Fruit fly (Drosophila melanogaster) S2 (cell line): ENCODE results near the gene MED18.

Experiments
- CG8478 ChIP-seq: fragments of >200 bp; optimal IDR thresholded peaks from 2 replicates; lab custom pipeline; 2018
- CTCF ChIP-seq, 2 experiments: fragments of >200 bp; optimal IDR thresholded peaks; 2 replicates each; lab custom pipeline; 2018

Gene MED18

DNA sequence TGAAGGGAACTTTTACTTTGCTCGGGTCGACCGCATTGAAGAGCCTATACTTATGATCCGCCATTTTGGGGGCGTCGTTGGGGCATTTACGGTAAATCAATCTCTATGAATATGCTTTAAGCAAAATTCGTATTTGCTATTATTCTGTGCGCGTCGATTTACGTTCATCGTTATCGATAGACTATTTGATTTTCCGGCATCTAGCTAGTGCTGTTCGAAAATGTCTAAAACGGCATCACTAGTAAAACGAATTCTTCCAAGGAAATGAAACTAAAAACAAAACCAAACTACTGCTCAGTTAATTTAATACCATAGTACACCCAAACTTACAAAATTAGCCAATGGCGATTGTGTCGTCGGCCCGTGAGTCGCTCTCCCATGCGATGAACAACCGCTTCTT, at the start of gene MED18, which contains the start of gene Gcna:
TSS of gene MED18 (plus strand) at position 237 of the 400 bp plus-strand sequence.
TSS of gene Gcna (minus strand) at position 163 of the 400 bp plus-strand sequence.
- TF ChIP-seq CTCF (optimal IDR thresholded peaks at IDR 0.05; lab: Kevin White, UChicago) (no peak), CG8478 (no peak)

DNA sequence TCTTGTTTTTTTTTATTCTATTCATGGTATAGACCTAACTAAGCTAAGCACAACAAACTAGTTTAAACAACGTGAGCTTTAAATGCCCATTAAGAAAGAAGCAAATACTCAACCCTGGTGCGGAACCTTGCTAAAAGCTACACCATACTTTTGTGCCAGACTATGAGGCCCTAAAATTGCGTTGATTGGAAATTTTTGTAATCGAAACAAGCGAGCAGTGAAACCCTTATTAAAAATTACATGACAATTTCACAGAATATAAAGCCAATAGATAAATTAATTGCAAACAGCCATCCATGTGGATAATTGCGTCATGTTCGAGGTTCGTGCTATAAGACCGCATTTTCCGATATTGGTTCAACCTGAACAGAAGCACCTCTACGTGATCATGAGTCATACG, 46.7 kb upstream of the MED18 start:
- TF ChIP-seq CG8478 (no peak), CTCF (optimal IDR thresholded peaks at IDR 0.05; lab: Kevin White, UChicago) (peak in 1 of 2 experiments; percentile 12)

DNA sequence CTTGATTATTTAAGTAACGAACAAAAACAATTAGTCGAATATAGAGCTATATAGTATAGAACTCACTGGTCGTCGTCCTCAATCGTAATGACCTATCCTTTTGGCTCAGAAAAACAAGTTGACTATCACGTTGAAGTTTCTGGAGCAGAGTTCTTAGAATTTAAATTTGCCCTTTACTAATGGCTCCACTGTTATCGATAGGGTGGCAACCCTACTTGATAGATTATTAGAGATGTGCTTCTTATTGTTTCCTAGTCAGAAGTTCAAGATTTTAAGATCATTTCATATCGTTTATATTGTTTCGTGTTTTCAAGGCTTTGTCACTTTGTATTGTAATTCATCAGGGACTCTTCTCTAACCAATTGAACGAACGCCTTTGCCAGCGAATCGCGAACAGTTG, 45.5 kb upstream of the MED18 start, which contains the start of gene CG14810:
TSS of gene CG14810 (minus strand) at position 101 of the 400 bp plus-strand sequence.
- no peak for TF ChIP-seq CTCF (optimal IDR thresholded peaks at IDR 0.05; lab: Kevin White, UChicago)
- no peak for TF ChIP-seq CG8478

DNA sequence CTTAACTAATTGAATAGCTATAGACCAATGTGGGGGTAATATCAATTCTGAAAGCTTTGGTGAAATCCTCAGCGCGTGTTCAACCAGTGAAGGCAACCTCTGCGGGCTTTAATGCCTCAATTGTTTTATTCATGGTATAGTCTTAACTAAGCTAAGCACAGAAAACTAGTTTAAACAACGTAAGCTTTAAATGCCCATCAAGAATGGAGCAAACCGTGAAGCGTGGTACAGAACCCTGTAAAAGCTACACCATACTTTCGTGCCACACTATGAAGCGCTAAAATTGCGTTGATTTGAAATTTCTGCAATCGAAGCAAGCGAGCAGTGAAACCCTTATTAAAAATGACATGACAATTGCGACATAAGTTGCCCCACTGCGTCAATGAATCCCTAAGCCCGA, 44.7 kb upstream of the MED18 start:
- TF ChIP-seq CTCF (optimal IDR thresholded peaks at IDR 0.05; lab: Kevin White, UChicago) (no peak), CG8478 (no peak)

DNA sequence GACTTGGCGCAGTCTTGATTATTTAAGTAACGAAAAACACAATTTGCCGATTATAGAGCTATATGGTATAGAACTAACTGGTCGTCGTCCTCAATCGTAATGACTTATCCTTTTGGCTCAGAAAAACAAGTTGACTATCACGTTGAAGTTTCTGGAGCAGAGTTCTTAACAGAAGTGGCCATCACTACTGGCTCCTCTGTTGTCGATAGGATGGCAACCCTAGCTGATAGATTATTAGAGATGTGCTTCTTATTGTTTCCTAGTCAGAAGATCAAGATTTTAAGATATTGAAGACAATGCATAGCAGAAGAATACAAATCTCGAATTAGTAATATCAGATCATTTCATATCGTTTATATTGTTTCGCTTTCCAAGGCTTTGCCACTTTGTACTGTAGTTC, 43.4 kb upstream of the MED18 start, which contains the start of gene CG14811:
TSS of gene CG14811 (minus strand) at position 101 of the 400 bp plus-strand sequence.
- TF ChIP-seq CTCF (optimal IDR thresholded peaks at IDR 0.05; lab: Kevin White, UChicago) = no peak
- no peak for TF ChIP-seq CG8478

DNA sequence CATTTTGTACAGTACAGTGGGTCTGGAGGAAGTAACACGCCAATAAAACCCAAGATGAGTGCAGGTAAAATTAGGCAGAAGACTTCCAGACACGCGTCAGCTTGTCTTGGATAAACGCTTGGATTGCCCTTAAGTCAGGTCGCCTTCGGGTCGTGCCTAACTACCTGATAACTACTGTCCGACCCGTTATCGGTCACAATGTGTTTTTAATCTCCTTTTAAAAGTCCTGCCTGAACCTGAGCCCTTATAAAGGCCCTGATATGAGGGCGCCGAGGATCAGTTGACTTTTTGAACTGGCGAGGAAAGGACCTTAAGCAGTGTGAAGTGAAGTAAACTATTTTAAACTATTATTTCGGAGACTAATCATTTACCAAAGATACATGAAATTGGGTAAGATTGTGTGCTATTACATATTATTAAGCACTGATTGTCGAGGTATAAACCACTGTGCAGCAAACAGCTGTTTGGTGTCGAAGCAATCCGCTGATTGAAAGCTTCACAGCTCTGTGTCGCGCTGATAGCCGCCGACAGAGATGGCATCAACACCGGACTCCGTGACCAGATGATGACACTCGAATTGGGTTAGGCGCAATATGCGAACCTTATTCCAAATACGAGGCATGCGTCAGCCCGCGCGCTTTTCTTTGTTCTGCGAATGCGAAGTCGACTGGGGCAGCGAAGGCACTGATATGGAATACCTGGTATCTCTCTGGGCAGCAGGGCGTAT, 41.7 kb upstream of the MED18 start:
- no peak for TF ChIP-seq CTCF (optimal IDR thresholded peaks at IDR 0.05; lab: Kevin White, UChicago)
- no peak for TF ChIP-seq CG8478

DNA sequence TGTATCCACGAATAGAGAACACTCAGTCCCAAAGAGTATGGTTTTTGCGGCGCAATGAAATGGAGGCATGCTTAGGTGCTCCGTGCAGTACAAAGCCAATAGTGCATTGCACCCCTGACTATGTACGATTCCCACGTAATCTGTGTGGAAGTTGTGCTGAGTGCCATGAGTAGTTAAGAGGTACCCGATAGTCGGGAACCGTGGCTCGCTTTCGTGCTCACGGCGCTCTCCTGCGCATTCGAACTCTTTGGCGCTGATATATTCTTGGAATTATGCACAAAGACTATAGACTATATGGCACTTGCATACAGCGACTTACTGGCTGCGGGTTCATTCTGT, 41.1 kb upstream of the MED18 start:
- no peak for TF ChIP-seq CTCF (optimal IDR thresholded peaks at IDR 0.05; lab: Kevin White, UChicago)
- TF ChIP-seq CG8478 = no peak

DNA sequence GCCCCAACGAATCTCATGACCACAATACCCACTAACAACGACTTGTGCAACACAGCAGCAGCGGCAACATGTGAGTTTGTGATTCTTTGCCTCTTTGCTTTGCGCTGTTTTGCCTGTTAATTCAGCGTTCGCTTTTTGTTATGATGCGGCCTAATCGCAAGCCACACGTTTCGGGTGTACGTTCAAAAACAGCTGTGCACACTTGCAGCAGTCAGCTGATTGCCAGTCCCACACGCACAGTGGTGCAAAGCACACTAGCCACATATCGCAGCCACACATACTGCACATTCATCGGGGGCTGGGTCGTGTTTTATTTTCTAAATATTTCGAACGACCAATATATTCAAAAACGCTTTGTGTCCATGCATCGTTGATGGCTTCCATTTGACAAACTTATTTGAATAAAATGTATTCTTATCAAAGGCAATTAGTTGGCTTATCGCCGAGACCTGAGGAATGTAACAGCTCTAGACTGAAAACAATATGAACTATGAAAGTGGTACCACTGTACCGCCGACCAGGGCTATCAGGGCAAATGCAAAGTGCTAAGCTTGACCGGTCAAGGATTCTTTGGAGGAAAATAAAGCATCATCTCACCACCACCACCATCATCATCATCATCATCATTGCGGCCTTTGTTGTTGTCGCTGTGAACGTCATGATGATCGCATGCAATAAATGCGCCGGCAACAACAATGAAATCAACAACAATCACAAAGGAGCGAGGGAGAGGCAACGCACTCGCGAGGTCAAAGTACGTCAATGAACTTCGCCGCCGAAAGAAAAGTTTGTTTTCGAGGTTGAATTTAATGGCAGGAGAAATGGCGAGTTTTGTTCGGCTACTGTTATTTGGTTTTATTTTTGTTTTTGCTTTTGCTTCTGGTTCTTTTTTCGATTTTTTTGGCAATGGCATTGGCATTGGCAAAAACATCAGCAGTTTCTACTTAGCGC, 39.5 kb upstream of the MED18 start:
- TF ChIP-seq CG8478 = no peak
- no peak for TF ChIP-seq CTCF (optimal IDR thresholded peaks at IDR 0.05; lab: Kevin White, UChicago)

DNA sequence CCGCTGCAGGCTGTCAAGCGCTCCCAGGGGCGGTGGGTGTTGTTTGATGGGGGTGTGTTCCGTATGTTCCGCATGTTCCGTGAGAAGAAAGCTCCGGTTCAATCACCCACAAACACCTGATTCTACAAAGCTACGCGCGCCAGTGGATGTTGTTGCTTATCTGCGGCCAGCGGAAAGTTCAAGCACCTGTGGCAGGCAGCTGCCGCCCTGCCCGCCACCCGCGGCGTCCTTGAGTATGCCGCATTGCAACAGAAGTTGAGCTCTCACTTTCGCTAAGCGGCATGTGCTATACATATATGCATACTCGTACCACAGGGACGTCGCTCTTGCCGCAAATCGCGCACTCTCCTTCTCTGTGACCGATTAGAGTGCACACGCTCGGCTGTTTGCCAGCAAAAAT, 37.6 kb upstream of the MED18 start:
- no peak for TF ChIP-seq CG8478
- no peak for TF ChIP-seq CTCF (optimal IDR thresholded peaks at IDR 0.05; lab: Kevin White, UChicago)

DNA sequence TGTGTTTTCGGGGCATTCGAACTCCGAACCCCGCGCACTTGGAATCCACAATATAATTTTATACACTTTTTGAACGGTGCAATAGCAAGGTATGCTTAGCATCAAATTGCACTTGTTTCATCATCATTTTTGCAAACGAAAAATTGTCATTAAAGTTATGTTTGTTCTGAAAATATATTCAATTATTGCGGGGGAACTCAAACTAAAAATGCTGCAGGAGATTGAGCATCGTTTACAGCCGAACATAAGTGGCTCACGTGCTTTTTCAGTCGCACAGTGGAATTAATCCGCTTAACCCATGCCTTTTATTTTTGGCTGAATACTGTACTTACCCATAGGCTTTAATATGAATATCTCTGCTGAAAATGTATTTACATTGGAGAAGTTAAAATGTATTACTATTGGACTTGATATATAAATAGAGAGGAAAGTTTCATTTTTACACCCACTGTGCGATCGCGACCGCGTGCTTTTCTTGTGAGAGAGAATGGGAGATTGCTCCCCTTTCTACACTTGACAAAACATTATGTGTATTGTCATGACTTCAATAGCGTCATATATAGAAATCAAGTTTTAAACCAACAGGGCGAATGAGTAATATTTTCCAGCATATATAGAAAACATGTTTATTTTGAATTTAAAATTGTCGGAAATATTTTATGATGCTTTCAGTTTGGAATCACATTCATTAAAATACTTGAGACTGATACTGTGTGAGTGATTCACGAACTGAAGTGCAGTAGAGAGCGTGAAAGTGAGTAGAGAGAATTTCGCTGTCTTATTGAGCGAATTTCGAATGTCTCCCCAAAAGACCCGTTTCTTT, 35.1 kb upstream of the MED18 start:
- no peak for TF ChIP-seq CTCF (optimal IDR thresholded peaks at IDR 0.05; lab: Kevin White, UChicago)
- TF ChIP-seq CG8478 = no peak

DNA sequence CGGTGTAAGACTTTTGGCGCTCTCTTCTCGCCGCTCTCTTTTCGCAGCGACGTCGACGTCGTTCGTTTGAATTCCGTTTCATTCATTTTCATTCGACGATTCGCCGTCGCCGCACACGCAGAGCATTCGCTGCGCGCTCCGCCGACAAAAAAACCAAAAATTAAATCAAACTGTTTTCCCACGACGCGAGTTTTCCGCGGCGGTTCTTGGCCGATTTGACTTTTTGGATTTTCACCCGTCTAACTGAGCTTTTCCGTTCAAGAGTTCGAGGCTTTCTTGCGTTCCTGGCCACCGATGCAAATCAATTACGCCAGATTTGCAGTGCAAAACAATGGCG, 34.5 kb upstream of the MED18 start:
- TF ChIP-seq CG8478 = no peak
- no peak for TF ChIP-seq CTCF (optimal IDR thresholded peaks at IDR 0.05; lab: Kevin White, UChicago)

DNA sequence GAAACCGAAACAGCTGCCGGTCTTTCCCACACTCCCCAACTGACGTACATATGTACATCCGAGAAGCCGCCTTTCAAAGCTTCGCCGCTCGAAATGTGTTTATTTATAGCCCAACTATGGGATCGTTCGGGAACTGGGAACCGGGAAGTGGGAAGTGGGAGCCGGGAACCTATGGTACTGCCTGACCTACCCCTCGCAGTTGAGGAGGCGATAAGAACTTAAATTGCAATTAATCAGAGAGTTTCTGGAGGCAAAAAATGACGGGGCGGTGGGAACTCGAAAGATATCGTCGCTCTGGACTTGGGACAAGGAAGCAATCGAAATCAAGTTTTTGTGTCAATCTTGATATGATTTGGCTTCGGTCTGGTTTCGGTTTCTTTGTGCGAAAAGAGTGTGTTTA, 33.0 kb upstream of the MED18 start:
- no peak for TF ChIP-seq CTCF (optimal IDR thresholded peaks at IDR 0.05; lab: Kevin White, UChicago)
- no peak for TF ChIP-seq CG8478

DNA sequence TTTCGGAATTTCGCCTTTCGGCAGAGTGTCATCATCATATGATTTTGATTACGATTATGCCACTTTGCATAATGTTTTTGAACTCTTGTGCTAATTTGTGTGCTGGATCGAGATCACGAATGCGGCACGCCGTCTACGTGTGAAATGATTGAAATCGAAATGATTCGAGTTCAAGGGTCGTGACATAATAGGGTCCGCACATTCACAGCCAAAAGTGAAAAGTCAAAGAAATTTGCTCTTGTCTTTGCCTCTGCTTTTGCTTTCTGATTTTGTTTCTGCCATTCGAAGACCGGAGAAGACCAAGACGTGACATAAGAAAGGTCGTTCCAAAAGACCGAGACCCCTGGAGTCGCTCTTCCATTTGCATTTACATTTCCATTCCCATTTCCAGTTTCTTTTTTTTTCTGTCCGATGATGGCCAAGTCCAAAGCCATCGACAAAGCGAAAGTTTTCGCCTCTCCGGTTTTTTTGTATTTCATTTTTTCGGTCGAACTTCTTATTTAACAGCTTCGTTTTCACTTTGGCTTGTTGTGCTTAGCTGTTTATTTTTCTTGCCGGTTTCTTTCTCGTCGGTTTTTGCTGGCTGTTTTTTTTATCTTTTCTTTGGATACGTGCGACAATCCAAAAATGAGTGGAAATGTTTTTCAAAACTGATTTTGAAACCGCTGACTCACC, 30.9 kb upstream of the MED18 start:
- no peak for TF ChIP-seq CTCF (optimal IDR thresholded peaks at IDR 0.05; lab: Kevin White, UChicago)
- no peak for TF ChIP-seq CG8478

DNA sequence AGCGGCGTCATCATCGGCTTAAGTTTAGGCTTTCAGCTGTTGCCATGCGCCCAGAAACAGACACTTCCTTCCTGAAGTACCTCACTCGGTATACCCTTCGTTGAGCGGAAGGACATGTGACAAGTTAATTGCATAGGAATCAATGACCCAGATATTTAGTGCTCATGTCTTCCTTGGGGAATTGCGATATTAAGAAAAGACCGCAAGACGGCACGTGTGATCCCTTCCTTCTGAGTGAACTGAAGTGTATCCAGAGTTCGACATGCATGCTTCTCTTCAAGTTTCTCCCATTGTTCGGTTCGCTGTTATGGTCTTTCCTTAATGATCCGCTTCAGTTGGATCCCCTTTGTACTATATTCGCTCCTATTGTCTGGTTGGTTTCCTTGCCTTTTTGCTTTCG, 25.2 kb upstream of the MED18 start:
- TF ChIP-seq CTCF (optimal IDR thresholded peaks at IDR 0.05; lab: Kevin White, UChicago) = no peak
- no peak for TF ChIP-seq CG8478

DNA sequence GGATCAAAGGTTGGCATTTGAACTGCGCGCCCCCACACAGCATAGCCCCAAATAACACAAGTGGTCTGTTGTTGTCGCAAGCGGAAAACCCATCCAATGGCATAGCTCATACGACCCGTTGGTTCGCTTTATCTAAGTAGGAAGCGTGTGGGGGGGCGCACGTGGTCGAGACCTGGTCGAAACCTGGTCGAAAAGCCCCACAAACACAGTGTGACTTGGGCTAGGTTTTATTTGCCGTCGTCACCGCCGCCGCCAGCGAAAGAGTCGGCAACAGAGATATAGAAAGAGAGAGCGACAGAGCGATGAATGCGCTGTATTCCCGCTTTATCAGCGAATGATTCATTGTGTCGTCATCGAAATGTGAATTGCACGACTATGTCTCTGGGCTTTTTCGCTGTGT, 22.8 kb upstream of the MED18 start:
- no peak for TF ChIP-seq CG8478
